Fruit fly (Drosophila melanogaster): ENCODE results near the gene dpr19.

Gene dpr19

DNA sequence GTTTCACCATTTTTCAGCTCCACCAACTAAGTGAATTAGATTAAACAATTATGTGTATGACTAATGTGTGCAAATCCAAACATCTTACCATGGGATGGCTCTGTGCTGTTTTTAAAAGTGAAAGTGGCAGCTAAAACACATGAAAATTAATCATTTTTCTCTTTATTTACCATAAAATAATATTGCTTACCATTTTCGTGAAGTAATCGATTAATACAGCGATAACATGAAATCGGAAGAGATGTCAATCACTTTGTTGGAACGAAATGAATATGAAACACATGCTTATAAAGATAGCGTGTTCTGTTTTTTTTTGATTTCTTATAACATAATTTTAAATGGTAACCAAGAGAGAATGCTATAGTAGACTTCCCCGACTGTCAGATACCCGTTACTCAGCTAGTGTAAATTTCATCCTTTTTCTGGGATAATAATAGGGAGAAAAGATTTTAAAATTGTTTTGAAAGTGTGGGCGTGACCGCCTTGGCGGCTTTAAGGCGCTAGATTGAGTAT lies 27.9 kb downstream of the dpr19 start (continued):
- TF ChIP-seq CG1832 (GFP tag; optimal IDR thresholded peaks at IDR 0.05), result no peak
- no peak for TF ChIP-seq CG8765 (GFP tag; IDR thresholded peaks at IDR 0.05)
- peak; percentile 57 for TF ChIP-seq CG12659 (GFP tag; optimal IDR thresholded peaks at IDR 0.05)
- TF ChIP-seq pfk (GFP tag; optimal IDR thresholded peaks at IDR 0.05), result peak; percentile 92
- no peak for TF ChIP-seq CG17359 (tag; optimal IDR thresholded peaks at IDR 0.05)

DNA sequence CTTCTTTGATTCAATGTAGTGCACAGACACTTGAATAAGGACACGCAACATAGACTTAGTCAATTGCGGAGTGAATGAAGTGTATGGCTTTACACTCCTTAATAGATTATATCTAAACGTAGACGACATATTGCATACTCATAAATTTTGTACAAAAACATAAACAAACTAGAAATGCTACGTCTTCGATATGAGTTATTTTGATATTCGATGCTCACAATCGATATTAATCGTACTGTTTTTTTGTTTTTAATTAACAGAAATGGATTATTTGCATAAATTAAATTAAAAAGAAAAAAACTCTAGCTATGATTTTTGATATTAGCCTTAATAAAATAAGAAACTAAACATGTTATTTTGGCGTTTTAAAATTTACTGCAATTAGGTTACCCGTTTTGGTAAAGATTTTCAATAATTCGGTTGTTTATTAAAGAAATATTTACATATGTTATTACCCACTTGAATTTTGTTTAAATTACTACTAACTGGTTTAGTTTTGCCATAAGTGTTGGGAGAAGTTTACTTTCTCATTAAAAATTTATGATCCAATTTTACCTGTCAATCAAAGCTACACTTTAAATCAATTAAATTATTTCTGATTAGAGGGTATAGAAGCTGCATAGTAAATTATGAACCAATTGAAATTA lies 29.2 kb downstream of the dpr19 start, which contains the start of the genes CG17768, LSm-4 and Ir31a:
CG17768 (minus strand) TSS at position 196 of the 647 bp plus-strand sequence.
LSm-4 (minus strand) TSS at position 196 of the 647 bp plus-strand sequence.
Ir31a (plus strand) TSS at position 558 of the 647 bp plus-strand sequence.
- TF ChIP-seq BEAF-32 (GFP tag; optimal IDR thresholded peaks at IDR 0.05), result peak; percentile 73
- TF ChIP-seq CG2129 (GFP tag; IDR thresholded peaks at IDR 0.05; ENCODE audit: partially characterized antibody), result peak; percentile 66; the same call in 1 of the 2 replicates
- TF ChIP-seq sens (GFP tag), result peak; percentile 22
- peak; percentile 60; the same call in 2 of the 3 replicates for TF ChIP-seq Opbp (GFP tag; IDR thresholded peaks at IDR 0.05; ENCODE audit: partially characterized antibody)
- TF ChIP-seq CG16813 (GFP tag; IDR thresholded peaks at IDR 0.05; ENCODE audit: partially characterized antibody), result peak; percentile 72
- TF ChIP-seq nerfin-2 (GFP tag; IDR thresholded peaks at IDR 0.05; ENCODE audit: partially characterized antibody), result peak; percentile 49; the same call in 1 of the 2 replicates
- peak; percentile 1 for TF ChIP-seq CG10267 (tag; optimal IDR thresholded peaks at IDR 0.05)
- TF ChIP-seq knrl (GFP tag; IDR thresholded peaks at IDR 0.05; ENCODE audit: partially characterized antibody), result peak; percentile 81
- TF ChIP-seq phol (tag; optimal IDR thresholded peaks at IDR 0.05), result peak; percentile 11
- TF ChIP-seq pzg (GFP tag; optimal IDR thresholded peaks at IDR 0.05), result peak; percentile 20
- TF ChIP-seq CG10565 (GFP tag; optimal IDR thresholded peaks at IDR 0.05), result no peak
- TF ChIP-seq hbn (GFP tag; IDR thresholded peaks at IDR 0.05; ENCODE audit: partially characterized antibody), result peak; percentile 84
- TF ChIP-seq vvl (GFP tag; IDR thresholded peaks at IDR 0.05), result peak; percentile 84
- TF ChIP-seq MBD-R2 (GFP tag; IDR thresholded peaks at IDR 0.05), result peak; percentile 46; the same call in 1 of the 2 replicates
- no peak for TF ChIP-seq ind (GFP tag; optimal IDR thresholded peaks at IDR 0.05)
- TF ChIP-seq mld (GFP tag; IDR thresholded peaks at IDR 0.05; ENCODE audit: partially characterized antibody), result 0 out of 3 replicates have a peak, but pooled peaks have one; percentile 59
- peak; percentile 80 for TF ChIP-seq Bgb (GFP tag; IDR thresholded peaks at IDR 0.05; ENCODE audit: partially characterized antibody)
- peak; percentile 70 for TF ChIP-seq HLH4C (GFP tag; IDR thresholded peaks at IDR 0.05; ENCODE audit: partially characterized antibody)
- TF ChIP-seq Scr (GFP tag; IDR thresholded peaks at IDR 0.05; ENCODE audit: partially characterized antibody), result peak; percentile 87
- peak; percentile 60 for TF ChIP-seq inv (GFP tag; IDR thresholded peaks at IDR 0.05; ENCODE audit: partially characterized antibody)
- peak; percentile 26 for TF ChIP-seq CG2116 (GFP tag; optimal IDR thresholded peaks at IDR 0.05)
- TF ChIP-seq amos (GFP tag; IDR thresholded peaks at IDR 0.05; ENCODE audit: partially characterized antibody), result peak; percentile 83; the same call in 1 of the 2 replicates
- TF ChIP-seq bbx (GFP tag; IDR thresholded peaks at IDR 0.05; ENCODE audit: partially characterized antibody), result peak; percentile 82
- peak; percentile 88 for TF ChIP-seq Doc3 (GFP tag; IDR thresholded peaks at IDR 0.05; ENCODE audit: partially characterized antibody)
- TF ChIP-seq Ets65A (GFP tag), result no peak
- peak; percentile 42 for TF ChIP-seq MESR4 (GFP tag; optimal IDR thresholded peaks at IDR 0.05)
- no peak for TF ChIP-seq eyg (GFP tag; optimal IDR thresholded peaks at IDR 0.05)
- TF ChIP-seq tna (GFP tag; IDR thresholded peaks at IDR 0.05; ENCODE audit: partially characterized antibody), result peak; percentile 45; the same call in 1 of the 2 replicates
- no peak for TF ChIP-seq CG2678 (tag; optimal IDR thresholded peaks at IDR 0.05)
- TF ChIP-seq Dfd (GFP tag; optimal IDR thresholded peaks at IDR 0.05), result no peak
- TF ChIP-seq lov (optimal IDR thresholded peaks at IDR 0.05), result no peak
- TF ChIP-seq lov (GFP tag; IDR thresholded peaks at IDR 0.05), result no peak
- TF ChIP-seq CG11085 (GFP tag; IDR thresholded peaks at IDR 0.05), result no peak
- peak; percentile 15 for TF ChIP-seq CG3995 (GFP tag; optimal IDR thresholded peaks at IDR 0.05)
- no peak for TF ChIP-seq bcd (GFP tag; optimal IDR thresholded peaks at IDR 0.05)
- peak; percentile 68 for TF ChIP-seq hb (GFP tag; IDR thresholded peaks at IDR 0.05; ENCODE audit: partially characterized antibody)
- TF ChIP-seq CG12236 (GFP tag; optimal IDR thresholded peaks at IDR 0.05), result no peak
- TF ChIP-seq nmo (GFP tag; optimal IDR thresholded peaks at IDR 0.05), result peak; percentile 2
- TF ChIP-seq row (GFP tag; IDR thresholded peaks at IDR 0.05), result peak; percentile 54
- TF ChIP-seq Max (GFP tag; optimal IDR thresholded peaks at IDR 0.05), result no peak
- peak; percentile 25 for TF ChIP-seq CG12659 (GFP tag; optimal IDR thresholded peaks at IDR 0.05)
